ENCODE assay signal across 4 worm cellular contexts in the genomic region with DNA sequence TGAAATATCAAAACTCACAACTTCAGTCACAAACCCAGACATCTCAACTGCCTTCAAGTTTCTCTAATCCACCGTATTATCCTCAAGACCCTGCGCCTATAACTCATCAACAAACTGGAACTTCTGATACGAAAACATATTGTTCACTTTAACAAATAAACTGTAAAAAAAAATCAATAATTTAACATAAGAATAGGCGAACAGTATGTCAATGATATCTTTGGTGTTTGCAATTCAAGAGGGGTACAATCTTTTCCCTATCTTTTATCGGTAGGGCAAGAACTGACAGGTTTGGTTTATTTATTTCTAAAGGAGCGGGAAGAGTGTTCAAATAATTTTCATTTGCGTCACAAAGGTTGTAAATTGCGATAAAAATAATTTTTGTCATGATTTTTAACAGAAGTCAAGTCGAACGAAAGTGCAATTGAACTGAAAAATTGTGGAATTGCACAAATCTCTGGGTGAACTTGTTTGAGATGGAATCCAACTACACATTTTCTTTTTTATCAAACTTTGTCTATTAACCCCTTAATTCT.
TF ChIP-seq lines count a peak whose summit lies in the region.

No protein-coding gene starts in this region.

TF ChIP-seq in whole organism, L2 larva, 48 proteins besides CTCF, POLR2A, EP300 and RAD21 (continues in another document):
- TF ChIP-seq mbf-1 (tag; optimal IDR thresholded peaks at IDR 0.05; lab: Kevin White, UChicago) (peak; percentile 76), nhr-10 (tag; optimal IDR thresholded peaks at IDR 0.05; lab: Kevin White, UChicago) (peak; percentile 97), nhr-237 (tag; optimal IDR thresholded peaks at IDR 0.05; lab: Kevin White, UChicago) (peak; percentile 96), crh-2 (tag; optimal IDR thresholded peaks at IDR 0.05; lab: Kevin White, UChicago) (peak; percentile 99), skn-1 (tag; optimal IDR thresholded peaks at IDR 0.05; lab: Kevin White, UChicago) (peak; percentile 99), ztf-1 (GFP tag; conservative IDR thresholded peaks at IDR 0.05; lab: Robert Waterston, UW) (peak; percentile 86; the same call in 1 of the 2 replicates), fos-1 (tag; optimal IDR thresholded peaks at IDR 0.05; lab: Kevin White, UChicago) (peak; percentile 99), elt-1 (tag; optimal IDR thresholded peaks at IDR 0.05; lab: Kevin White, UChicago) (no peak), ZK546.5 (tag; optimal IDR thresholded peaks at IDR 0.05; lab: Kevin White, UChicago) (peak; percentile 63), nhr-23 (tag; optimal IDR thresholded peaks at IDR 0.05; lab: Kevin White, UChicago) (no peak), nhr-21 (tag; optimal IDR thresholded peaks at IDR 0.05; lab: Kevin White, UChicago) (peak; percentile 99), snpc-4 (tag; optimal IDR thresholded peaks at IDR 0.05; lab: Kevin White, UChicago) (peak; percentile 87), ceh-16 (tag; optimal IDR thresholded peaks at IDR 0.05; lab: Kevin White, UChicago) (peak; percentile 54), Y55F3AM.14 (GFP tag; optimal IDR thresholded peaks at IDR 0.05; lab: Kevin White, UChicago) (peak; percentile 78), dmd-4 (tag; optimal IDR thresholded peaks at IDR 0.05; lab: Kevin White, UChicago) (peak; percentile 83), mdl-1 (tag; optimal IDR thresholded peaks at IDR 0.05; lab: Kevin White, UChicago) (peak; percentile 69 to 91), lin-39 (tag; optimal IDR thresholded peaks at IDR 0.05; lab: Kevin White, UChicago) (peak; percentile 84), egl-27 (tag; optimal IDR thresholded peaks at IDR 0.05; lab: Kevin White, UChicago) (peak; percentile 98), ama-1 (optimal IDR thresholded peaks at IDR 0.05; lab: Kevin White, UChicago) (no peak), alr-1 (tag; optimal IDR thresholded peaks at IDR 0.05; lab: Kevin White, UChicago) (no peak), nhr-77 (tag; optimal IDR thresholded peaks at IDR 0.05; lab: Kevin White, UChicago) (peak; percentile 99)

TF ChIP-seq in whole organism, L4 larva, 104 proteins besides CTCF, POLR2A, EP300 and RAD21 (continues in another document):
- TF ChIP-seq snpc-4 (tag; optimal IDR thresholded peaks at IDR 0.05; lab: Kevin White, UChicago) (peak; percentile 50), nhr-111 (GFP tag; optimal IDR thresholded peaks at IDR 0.05; lab: Kevin White, UChicago) (no peak), saeg-2 (GFP tag; IDR thresholded peaks at IDR 0.05; lab: Robert Waterston, UW) (peak; percentile 93), unc-39 (tag; optimal IDR thresholded peaks at IDR 0.05; lab: Kevin White, UChicago) (peak; percentile 38), lin-15B (tag; optimal IDR thresholded peaks at IDR 0.05; lab: Kevin White, UChicago) (peak; percentile 13), jun-1 (tag; optimal IDR thresholded peaks at IDR 0.05; lab: Kevin White, UChicago) (peak; percentile 99), nhr-25 (tag; optimal IDR thresholded peaks at IDR 0.05; lab: Kevin White, UChicago; ENCODE audit: borderline replicate concordance, insufficient read depth) (peak; percentile 84), ces-1 (GFP tag; optimal IDR thresholded peaks at IDR 0.05; lab: Kevin White, UChicago) (peak; percentile 97), nhr-41 (GFP tag; IDR thresholded peaks at IDR 0.05; lab: Robert Waterston, UW) (peak; percentile 72; the same call in 1 of the 2 replicates), dmd-9 (GFP tag; IDR thresholded peaks at IDR 0.05; lab: Robert Waterston, UW) (peak; percentile 64; the same call in 1 of the 2 replicates), hlh-11 (tag; optimal IDR thresholded peaks at IDR 0.05; lab: Kevin White, UChicago) (peak; percentile 96), lsy-2 (tag; optimal IDR thresholded peaks at IDR 0.05; lab: Kevin White, UChicago) (peak; percentile 94 to 97), dmd-6 (GFP tag; IDR thresholded peaks at IDR 0.05; lab: Robert Waterston, UW) (peak; percentile 97), zip-2 (tag; optimal IDR thresholded peaks at IDR 0.05; lab: Kevin White, UChicago) (peak; percentile 96), F44E2.7 (GFP tag; IDR thresholded peaks at IDR 0.05; lab: Robert Waterston, UW) (no peak), ceh-20 (GFP tag; IDR thresholded peaks at IDR 0.05; lab: Robert Waterston, UW) (peak; percentile 97), T20F7.1 (GFP tag; optimal IDR thresholded peaks at IDR 0.05; lab: Kevin White, UChicago) (peak; percentile 94), rbr-2 (tag; optimal IDR thresholded peaks at IDR 0.05; lab: Kevin White, UChicago) (peak; percentile 99), attf-4 (tag; optimal IDR thresholded peaks at IDR 0.05; lab: Kevin White, UChicago) (peak; percentile 50), arid-1 (GFP tag; conservative IDR thresholded peaks at IDR 0.05; lab: Robert Waterston, UW) (peak; percentile 76), F10B5.3 (tag; optimal IDR thresholded peaks at IDR 0.05; lab: Kevin White, UChicago) (peak; percentile 95)

TF ChIP-seq in whole organism, late embryonic, 69 proteins besides CTCF, POLR2A, EP300 and RAD21 (continues in another document):
- TF ChIP-seq ceh-30 (tag; optimal IDR thresholded peaks at IDR 0.05; lab: Kevin White, UChicago) (peak; percentile 1), dve-1 (tag; optimal IDR thresholded peaks at IDR 0.05; lab: Kevin White, UChicago) (peak; percentile 96), ceh-31 (tag; optimal IDR thresholded peaks at IDR 0.05; lab: Kevin White, UChicago) (peak; percentile 64), ceh-6 (GFP tag; optimal IDR thresholded peaks at IDR 0.05; lab: Kevin White, UChicago) (no peak), nfya-1 (tag; optimal IDR thresholded peaks at IDR 0.05; lab: Kevin White, UChicago) (peak; percentile 87), hlh-6 (tag; optimal IDR thresholded peaks at IDR 0.05; lab: Kevin White, UChicago) (no peak), hlh-13 (GFP tag; optimal IDR thresholded peaks at IDR 0.05; lab: Kevin White, UChicago) (no peak), nhr-11 (tag; optimal IDR thresholded peaks at IDR 0.05; lab: Kevin White, UChicago) (peak; percentile 73), ets-4 (tag; optimal IDR thresholded peaks at IDR 0.05; lab: Kevin White, UChicago) (peak; percentile 53), ceh-18 (tag; optimal IDR thresholded peaks at IDR 0.05; lab: Kevin White, UChicago) (peak; percentile 94), ceh-34 (tag; optimal IDR thresholded peaks at IDR 0.05; lab: Kevin White, UChicago) (peak; percentile 67), elt-4 (tag; optimal IDR thresholded peaks at IDR 0.05; lab: Kevin White, UChicago) (no peak), nhr-232 (tag; optimal IDR thresholded peaks at IDR 0.05; lab: Kevin White, UChicago) (no peak), pat-9 (tag; optimal IDR thresholded peaks at IDR 0.05; lab: Kevin White, UChicago) (no peak), ceh-14 (tag; optimal IDR thresholded peaks at IDR 0.05; lab: Kevin White, UChicago) (peak; percentile 42), sdc-2 (tag; optimal IDR thresholded peaks at IDR 0.05; lab: Kevin White, UChicago) (peak; percentile 99), elt-2 (tag; optimal IDR thresholded peaks at IDR 0.05; lab: Kevin White, UChicago) (peak; percentile 64), pqm-1 (tag; optimal IDR thresholded peaks at IDR 0.05; lab: Kevin White, UChicago) (peak; percentile 33), ahr-1 (tag; optimal IDR thresholded peaks at IDR 0.05; lab: Kevin White, UChicago) (no peak), ceh-45 (GFP tag; IDR thresholded peaks at IDR 0.05; lab: Robert Waterston, UW) (no peak), ceh-48 (tag; optimal IDR thresholded peaks at IDR 0.05; lab: Kevin White, UChicago) (peak; percentile 38), Y22D7AL.16 (tag; optimal IDR thresholded peaks at IDR 0.05; lab: Kevin White, UChicago) (no peak), unc-42 (tag; optimal IDR thresholded peaks at IDR 0.05; lab: Kevin White, UChicago) (peak; percentile 65), tbx-2 (tag; optimal IDR thresholded peaks at IDR 0.05; lab: Kevin White, UChicago) (peak; percentile 71), syd-9 (tag; optimal IDR thresholded peaks at IDR 0.05; lab: Kevin White, UChicago) (peak; percentile 51)

TF ChIP-seq in whole organism, mixed stage, embryonic, 35 proteins besides CTCF, POLR2A, EP300 and RAD21:
- peak; percentile 36 for TF ChIP-seq ceh-39 (tag; optimal IDR thresholded peaks at IDR 0.05; lab: Kevin White, UChicago)
- peak; percentile 99 for TF ChIP-seq nhr-237 (tag; optimal IDR thresholded peaks at IDR 0.05; lab: Kevin White, UChicago)
- no peak for TF ChIP-seq mls-2 (tag; optimal IDR thresholded peaks at IDR 0.05; lab: Kevin White, UChicago)
- TF ChIP-seq nhr-12 (tag; optimal IDR thresholded peaks at IDR 0.05; lab: Kevin White, UChicago): no peak
- TF ChIP-seq unc-120 (tag; optimal IDR thresholded peaks at IDR 0.05; lab: Kevin White, UChicago; ENCODE audit: poor library complexity, severe bottlenecking): peak; percentile 7
- no peak for TF ChIP-seq lin-32 (GFP tag; optimal IDR thresholded peaks at IDR 0.05; lab: Kevin White, UChicago)
- no peak for TF ChIP-seq ham-2 (GFP tag; optimal IDR thresholded peaks at IDR 0.05; lab: Kevin White, UChicago)
- TF ChIP-seq pha-4 (tag; optimal IDR thresholded peaks at IDR 0.05; lab: Kevin White, UChicago): peak; percentile 56
- TF ChIP-seq ces-1 (GFP tag; optimal IDR thresholded peaks at IDR 0.05; lab: Kevin White, UChicago): peak; percentile 62
- TF ChIP-seq lin-13 (tag; optimal IDR thresholded peaks at IDR 0.05; lab: Kevin White, UChicago): no peak
- peak; percentile 21 for TF ChIP-seq nhr-28 (tag; optimal IDR thresholded peaks at IDR 0.05; lab: Kevin White, UChicago)
- peak; percentile 67 for TF ChIP-seq elt-3 (tag; optimal IDR thresholded peaks at IDR 0.05; lab: Kevin White, UChicago)
- no peak for TF ChIP-seq sptf-1 (tag; optimal IDR thresholded peaks at IDR 0.05; lab: Kevin White, UChicago)
- TF ChIP-seq drap-1 (GFP tag; optimal IDR thresholded peaks at IDR 0.05; lab: Kevin White, UChicago): peak; percentile 63
- no peak for TF ChIP-seq zip-8 (tag; optimal IDR thresholded peaks at IDR 0.05; lab: Kevin White, UChicago)
- peak; percentile 81 for TF ChIP-seq lsy-2 (tag; optimal IDR thresholded peaks at IDR 0.05; lab: Kevin White, UChicago)
- peak; percentile 61 for TF ChIP-seq unc-62 (GFP tag; optimal IDR thresholded peaks at IDR 0.05; lab: Kevin White, UChicago)
- peak; percentile 8 for TF ChIP-seq hlh-1 (tag; optimal IDR thresholded peaks at IDR 0.05; lab: Kevin White, UChicago)
- no peak for TF ChIP-seq ztf-11 (tag; optimal IDR thresholded peaks at IDR 0.05; lab: Kevin White, UChicago)
- TF ChIP-seq nhr-2 (tag; optimal IDR thresholded peaks at IDR 0.05; lab: Kevin White, UChicago): peak; percentile 30
- TF ChIP-seq blmp-1 (tag; optimal IDR thresholded peaks at IDR 0.05; lab: Kevin White, UChicago): no peak
- no peak for TF ChIP-seq tbx-8 (GFP tag; optimal IDR thresholded peaks at IDR 0.05; lab: Kevin White, UChicago)
- TF ChIP-seq mab-5 (tag; optimal IDR thresholded peaks at IDR 0.05; lab: Kevin White, UChicago): peak; percentile 70
- TF ChIP-seq mep-1 (tag; optimal IDR thresholded peaks at IDR 0.05; lab: Kevin White, UChicago): peak; percentile 49
